Fruit fly (Drosophila melanogaster) whole organism, wandering third instar larva: ENCODE results near the gene cup.

Source experiments
- CG32264 ChIP-seq: fragments of 200-800 bp; sonication (Bioruptor generic); optimal IDR thresholded peaks from 2 replicates; lab custom pipeline; 2016; ENCODE audit warnings: missing biosample characterization, missing genetic modification characterization
- CG9705 ChIP-seq: fragments of 200-800 bp; sonication (Bioruptor generic); optimal IDR thresholded peaks from 2 replicates; lab custom pipeline; 2018; ENCODE audit warnings: missing biosample characterization, mild to moderate bottlenecking, missing genetic modification characterization
- CrebA ChIP-seq: fragments of 200-800 bp; sonication (Bioruptor generic); optimal IDR thresholded peaks from 2 replicates; lab custom pipeline; 2016; ENCODE audit warnings: missing biosample characterization, mild to moderate bottlenecking, missing genetic modification characterization, borderline replicate concordance
- Dif ChIP-seq: fragments of 200-275, 200-300 bp; sonication (Bioruptor generic); optimal IDR thresholded peaks from 2 replicates; lab custom pipeline; 2018; ENCODE audit warnings: missing biosample characterization, missing genetic modification characterization; ENCODE audit not compliant: partially characterized antibody
- HLH106 ChIP-seq: fragments of 200-800 bp; optimal IDR thresholded peaks from 3 replicates; lab custom pipeline; 2019; ENCODE audit warnings: missing biosample characterization, mild to moderate bottlenecking, missing genetic modification characterization, moderate library complexity
- Hnf4 ChIP-seq: fragments of 200-800 bp; sonication (Bioruptor generic); optimal IDR thresholded peaks from 2 replicates; lab custom pipeline; 2016; ENCODE audit warnings: missing biosample characterization, mild to moderate bottlenecking, missing genetic modification characterization
- Hr83 ChIP-seq: fragments of 200-300 bp; sonication (Bioruptor generic); optimal IDR thresholded peaks from 2 replicates; lab custom pipeline; 2016; ENCODE audit warnings: missing biosample characterization, mild to moderate bottlenecking, missing genetic modification characterization, moderate library complexity; ENCODE audit not compliant: poor library complexity, severe bottlenecking
- Jra ChIP-seq: sonication (Bioruptor generic); optimal IDR thresholded peaks from 2 replicates; lab custom pipeline; 2016; ENCODE audit warnings: missing biosample characterization, missing genetic modification characterization
- Myc ChIP-seq: fragments of >200 bp; optimal IDR thresholded peaks from 2 replicates; lab custom pipeline; 2017
- N ChIP-seq: fragments of >200 bp; optimal IDR thresholded peaks from 2 replicates; lab custom pipeline; 2018; ENCODE audit warnings: missing biosample characterization, missing external identifiers, missing genetic modification characterization
- OdsH ChIP-seq: fragments of 200-800 bp; sonication (Bioruptor generic); optimal IDR thresholded peaks from 2 replicates; lab custom pipeline; 2016; ENCODE audit warnings: missing biosample characterization, mild to moderate bottlenecking, missing genetic modification characterization
- Rel ChIP-seq, 2 experiments: fragments of 200-800 bp; sonication (Bioruptor generic) in 1 of 2; optimal IDR thresholded peaks; 2 replicates in 1 of 2; 3 replicates in 1 of 2; lab custom pipeline; 2016 to 2019; ENCODE audit warnings: mild to moderate bottlenecking in 2 of 2, missing biosample characterization in 2 of 2, missing genetic modification characterization in 2 of 2, moderate library complexity in 1 of 2
- Sp1 ChIP-seq: fragments of 200-800 bp; sonication (Bioruptor generic); optimal IDR thresholded peaks from 3 replicates; lab custom pipeline; 2019; ENCODE audit warnings: missing biosample characterization, mild to moderate bottlenecking, missing genetic modification characterization, moderate library complexity
- Vsx2 ChIP-seq: fragments of 200-300, 225-300 bp; sonication (Bioruptor generic); optimal IDR thresholded peaks from 2 replicates; lab custom pipeline; 2018; ENCODE audit warnings: missing biosample characterization, missing genetic modification characterization; ENCODE audit not compliant: partially characterized antibody
- br ChIP-seq: fragments of 200-800 bp; sonication (Bioruptor generic); optimal IDR thresholded peaks from 2 replicates; lab custom pipeline; 2016; ENCODE audit warnings: missing biosample characterization, missing genetic modification characterization
- brk ChIP-seq: fragments of 200-800 bp; sonication (Bioruptor generic); optimal IDR thresholded peaks from 2 replicates; lab custom pipeline; 2016; ENCODE audit warnings: missing biosample characterization, mild to moderate bottlenecking, missing genetic modification characterization
- dl ChIP-seq, 2 experiments: fragments of 175-275, 200-275 bp in 1 of 2; fragments of 200-275 bp in 1 of 2; sonication (Bioruptor generic); optimal IDR thresholded peaks; lab custom pipeline; 2018; ENCODE audit warnings: mild to moderate bottlenecking in 2 of 2, missing biosample characterization in 2 of 2, missing genetic modification characterization in 2 of 2, moderate library complexity in 2 of 2; ENCODE audit not compliant: partially characterized antibody in 2 of 2, insufficient read depth in 1 of 2
- dsf ChIP-seq: sonication (Bioruptor generic); optimal IDR thresholded peaks from 2 replicates; lab custom pipeline; 2016; ENCODE audit warnings: missing biosample characterization, missing genetic modification characterization, borderline replicate concordance
- ey ChIP-seq: fragments of 200-800 bp; sonication (Bioruptor generic); optimal IDR thresholded peaks from 2 replicates; lab custom pipeline; 2016; ENCODE audit warnings: missing biosample characterization, missing genetic modification characterization
- foxo ChIP-seq, 2 experiments: fragments of 200-800 bp; sonication (Bioruptor generic); optimal IDR thresholded peaks; 2 replicates in 1 of 2; 3 replicates in 1 of 2; lab custom pipeline; 2016 to 2017; ENCODE audit warnings: missing biosample characterization in 2 of 2, missing genetic modification characterization in 2 of 2
- fru ChIP-seq: fragments of 200-800 bp; sonication (Bioruptor generic); optimal IDR thresholded peaks from 3 replicates; lab custom pipeline; 2016; ENCODE audit warnings: missing biosample characterization, mild to moderate bottlenecking, missing genetic modification characterization
- h ChIP-seq: fragments of 200-800 bp; sonication (Bioruptor generic); optimal IDR thresholded peaks from 3 replicates; lab custom pipeline; 2016; ENCODE audit warnings: missing biosample characterization, mild to moderate bottlenecking, missing genetic modification characterization
- jim ChIP-seq: fragments of 175-275, 200-325 bp; sonication (Bioruptor generic); optimal IDR thresholded peaks from 2 replicates; lab custom pipeline; 2016; ENCODE audit warnings: missing biosample characterization, mild to moderate bottlenecking, missing genetic modification characterization
- pan ChIP-seq: fragments of >200 bp; optimal IDR thresholded peaks from 2 replicates; lab custom pipeline; 2017
- psq ChIP-seq: fragments of 200-800 bp; sonication (Bioruptor generic); optimal IDR thresholded peaks from 3 replicates; lab custom pipeline; 2017; ENCODE audit warnings: missing biosample characterization, mild to moderate bottlenecking, missing genetic modification characterization, moderate library complexity
- rgr ChIP-seq: fragments of 200-800 bp; sonication (Bioruptor generic); optimal IDR thresholded peaks from 3 replicates; lab custom pipeline; 2016; ENCODE audit warnings: missing biosample characterization, mild to moderate bottlenecking, missing genetic modification characterization
- sv ChIP-seq: fragments of 200-800 bp; sonication (Bioruptor generic); optimal IDR thresholded peaks from 3 replicates; lab custom pipeline; 2016; ENCODE audit warnings: missing biosample characterization, missing genetic modification characterization
- tai ChIP-seq: sonication (Bioruptor generic); optimal IDR thresholded peaks from 2 replicates; lab custom pipeline; 2016; ENCODE audit warnings: missing biosample characterization, missing genetic modification characterization
- woc ChIP-seq: sonication (Bioruptor generic); optimal IDR thresholded peaks from 2 replicates; lab custom pipeline; 2016; ENCODE audit warnings: missing biosample characterization, mild to moderate bottlenecking, missing genetic modification characterization

The cup gene

dm6 chr2L:6656264-6656676 lies 7.2 kb upstream of the cup start, which contains the start of gene CG31633:
Gene CG31633, minus strand, starts transcription at chr2L:6656321.
- TF ChIP-seq N (no peak), CrebA (GFP tag; lab: Kevin White, UChicago) (no peak), Hnf4 (no peak), woc (GFP tag; lab: Kevin White, UChicago) (no peak), CG9705 (GFP tag; lab: Kevin White, UChicago) (no peak), jim (GFP tag; lab: Kevin White, UChicago) (no peak), Dif (no peak), h (GFP tag; lab: Kevin White, UChicago) (no peak), fru (GFP tag; lab: Kevin White, UChicago) (no peak), tai (GFP tag; lab: Kevin White, UChicago) (no peak), HLH106 (tag; lab: Kevin White, UChicago) (no peak), Sp1 (no peak)

dm6 chr2L:6657969-6658748 lies 5.3 kb upstream of the cup start, which contains the start of the genes CG31636 and Ube4A:
Gene CG31636, minus strand, starts transcription at chr2L:6658152.
Gene Ube4A, plus strand, starts transcription at chr2L:6658517.
- TF ChIP-seq Rel (GFP tag; optimal IDR thresholded peaks at IDR 0.05; lab: Kevin White, UChicago): no peak
- peak; percentile 51 for TF ChIP-seq Rel (tag; optimal IDR thresholded peaks at IDR 0.05; lab: Kevin White, UChicago)
- TF ChIP-seq woc (GFP tag; lab: Kevin White, UChicago): no peak
- TF ChIP-seq Vsx2: peak; percentile 64

dm6 chr2L:6667719-6668325 lies 4.4 kb downstream of the cup start, which contains the start of gene Galt:
Gene Galt, minus strand, starts transcription at chr2L:6668033.
- TF ChIP-seq Myc (lab: Kevin White, UChicago) (peak; percentile 53), Jra (no peak), jim (GFP tag; lab: Kevin White, UChicago) (no peak), OdsH (GFP tag; lab: Kevin White, UChicago) (peak; percentile 52), Hr83 (peak; percentile 55), psq (GFP tag; lab: Kevin White, UChicago) (peak; percentile 36), sv (GFP tag; lab: Kevin White, UChicago) (no peak), foxo (GFP tag; optimal IDR thresholded peaks at IDR 0.05; lab: Kevin White, UChicago) (peak in 1 of 2 experiments; percentile 56), CG32264 (GFP tag; lab: Kevin White, UChicago) (no peak), Sp1 (peak; percentile 27), HLH106 (tag; lab: Kevin White, UChicago) (peak; percentile 51), brk (GFP tag; lab: Kevin White, UChicago) (no peak), CG9705 (GFP tag; lab: Kevin White, UChicago) (peak; percentile 4), h (GFP tag; lab: Kevin White, UChicago) (peak; percentile 64), br (GFP tag; lab: Kevin White, UChicago) (peak; percentile 18), dl (GFP tag; optimal IDR thresholded peaks at IDR 0.05; lab: Kevin White, UChicago; ENCODE audit: insufficient read depth in 1 of 2, partially characterized antibody in 2 of 2) (no peak), rgr (peak; percentile 35), fru (GFP tag; lab: Kevin White, UChicago) (peak; percentile 58), Rel (GFP tag; optimal IDR thresholded peaks at IDR 0.05; lab: Kevin White, UChicago) (no peak), Rel (tag; optimal IDR thresholded peaks at IDR 0.05; lab: Kevin White, UChicago) (peak; percentile 29), Dif (peak; percentile 70), ey (GFP tag; lab: Kevin White, UChicago) (peak; percentile 29), pan (lab: Kevin White, UChicago) (no peak)

dm6 chr2L:6671409-6671808 lies 7.9 kb downstream of the cup start:
- no peak for TF ChIP-seq dsf
- no peak for TF ChIP-seq dl (GFP tag; optimal IDR thresholded peaks at IDR 0.05; lab: Kevin White, UChicago; ENCODE audit: insufficient read depth in 1 of 2, partially characterized antibody in 2 of 2)
- no peak for TF ChIP-seq Sp1
